Fruit fly (Drosophila melanogaster) S2 (cell line): ENCODE measurements around the gene CG14659.

Experiments
- CG8478 ChIP-seq: fragments of >200 bp; optimal IDR thresholded peaks from 2 replicates; lab custom pipeline; 2018
- CTCF ChIP-seq, 2 experiments: fragments of >200 bp; optimal IDR thresholded peaks; 2 replicates each; lab custom pipeline; 2018

- TF ChIP-seq CG8478, result no peak
- no peak for TF ChIP-seq CTCF (optimal IDR thresholded peaks at IDR 0.05; lab: Kevin White, UChicago)
Measured at dm6 chr3R:4814677-4815076, 16.4 kb downstream of the CG14659 start.
